Fruit fly (Drosophila melanogaster): ENCODE data around the gene Cyp1.

DNA sequence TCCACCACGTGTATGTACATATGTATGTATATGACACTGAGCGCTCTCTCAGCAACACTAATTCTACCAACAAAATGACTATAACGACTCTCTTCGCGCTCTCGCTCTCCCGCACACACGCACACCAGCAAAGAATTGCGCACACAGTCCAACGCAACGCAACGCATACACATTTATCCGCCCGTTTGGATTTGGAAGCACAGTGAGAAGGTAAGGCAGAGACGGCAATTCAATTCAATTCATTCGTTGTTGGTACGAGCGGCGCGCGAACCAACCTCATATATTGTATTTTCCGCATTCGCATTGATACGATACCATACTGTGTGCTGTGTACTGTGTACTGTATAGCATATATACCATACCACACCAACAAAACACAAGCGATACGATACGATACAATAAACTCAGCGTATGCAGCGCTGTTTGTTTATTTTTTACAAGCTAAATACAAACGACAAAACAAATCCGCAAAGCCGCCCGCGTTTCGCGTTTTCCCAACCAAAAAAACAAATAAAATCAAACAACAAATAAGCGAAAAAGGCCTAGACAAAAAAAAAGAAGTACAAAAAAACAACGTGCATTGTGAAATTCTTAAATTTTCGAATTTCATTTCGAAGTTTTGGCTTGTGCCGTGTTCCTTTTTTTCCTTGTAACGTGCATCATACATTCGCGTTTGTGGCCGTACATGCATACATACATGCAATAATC lies 13.4 kb upstream of the Cyp1 start, which contains the start of the genes CG9921 and Dsp1:
- TF ChIP-seq Ets98B (GFP tag; IDR thresholded peaks at IDR 0.05): peak; percentile 35; the same call in 1 of the 2 replicates
- no peak for TF ChIP-seq D1 (tag; optimal IDR thresholded peaks at IDR 0.05)
- no peak for TF ChIP-seq CG15710 (tag; optimal IDR thresholded peaks at IDR 0.05)
